Worm (Caenorhabditis elegans): ENCODE measurements around the gene srxa-6.

The srxa-6 gene

ce11 chrV:20727458-20727857, 7.3 kb upstream of the srxa-6 start:
- TF ChIP-seq nhr-67 (tag; optimal IDR thresholded peaks at IDR 0.05) = no peak

- TF ChIP-seq nhr-23 (tag; optimal IDR thresholded peaks at IDR 0.05) (peak; percentile 34), nhr-67 (tag; optimal IDR thresholded peaks at IDR 0.05) (no peak), ceh-16 (tag; optimal IDR thresholded peaks at IDR 0.05) (no peak), R02D3.7 (tag; optimal IDR thresholded peaks at IDR 0.05) (no peak), nhr-237 (tag; optimal IDR thresholded peaks at IDR 0.05) (no peak), hmg-11 (tag; optimal IDR thresholded peaks at IDR 0.05) (peak; percentile 61), zag-1 (tag; optimal IDR thresholded peaks at IDR 0.05) (no peak), unc-62 (GFP tag; optimal IDR thresholded peaks at IDR 0.05) (no peak), mml-1 (tag; optimal IDR thresholded peaks at IDR 0.05) (no peak), nhr-77 (tag; optimal IDR thresholded peaks at IDR 0.05) (no peak), nhr-11 (tag; optimal IDR thresholded peaks at IDR 0.05) (no peak), ceh-82 (tag; optimal IDR thresholded peaks at IDR 0.05) (no peak), lsy-12 (tag; optimal IDR thresholded peaks at IDR 0.05) (no peak), ZK546.5 (tag; optimal IDR thresholded peaks at IDR 0.05) (no peak), ztf-4 (tag; optimal IDR thresholded peaks at IDR 0.05) (no peak), elt-2 (tag; optimal IDR thresholded peaks at IDR 0.05) (peak; percentile 89), pqm-1 (tag; optimal IDR thresholded peaks at IDR 0.05) (peak; percentile 97), jun-1 (tag; optimal IDR thresholded peaks at IDR 0.05) (peak; percentile 71), ama-1 (optimal IDR thresholded peaks at IDR 0.05) (no peak), tbx-2 (tag; optimal IDR thresholded peaks at IDR 0.05) (no peak), snpc-4 (tag; optimal IDR thresholded peaks at IDR 0.05) (peak; percentile 53), egl-5 (tag; optimal IDR thresholded peaks at IDR 0.05) (peak; percentile 96), ceh-9 (tag; optimal IDR thresholded peaks at IDR 0.05) (no peak), unc-39 (tag; optimal IDR thresholded peaks at IDR 0.05) (no peak), nhr-25 (tag; optimal IDR thresholded peaks at IDR 0.05) (no peak), nfya-1 (tag; optimal IDR thresholded peaks at IDR 0.05; ENCODE audit: insufficient read depth) (peak; percentile 68), lin-15B (tag; optimal IDR thresholded peaks at IDR 0.05) (peak; percentile 12), ztf-11 (tag; optimal IDR thresholded peaks at IDR 0.05) (no peak), nhr-12 (tag; optimal IDR thresholded peaks at IDR 0.05) (no peak), elt-3 (tag; optimal IDR thresholded peaks at IDR 0.05) (no peak), nhr-76 (tag; optimal IDR thresholded peaks at IDR 0.05) (no peak), pha-4 (tag; optimal IDR thresholded peaks at IDR 0.05) (peak; percentile 97), daf-12 (tag; optimal IDR thresholded peaks at IDR 0.05) (no peak), fos-1 (tag; optimal IDR thresholded peaks at IDR 0.05) (no peak), fkh-2 (tag; optimal IDR thresholded peaks at IDR 0.05) (no peak), aly-2 (tag; optimal IDR thresholded peaks at IDR 0.05) (no peak), egl-27 (tag; optimal IDR thresholded peaks at IDR 0.05) (no peak), nhr-43 (tag; optimal IDR thresholded peaks at IDR 0.05; ENCODE audit: poor library complexity, severe bottlenecking) (no peak), sea-2 (GFP tag; optimal IDR thresholded peaks at IDR 0.05) (no peak), eor-1 (tag; optimal IDR thresholded peaks at IDR 0.05) (no peak), nhr-28 (tag; optimal IDR thresholded peaks at IDR 0.05) (no peak), elt-1 (tag; optimal IDR thresholded peaks at IDR 0.05) (no peak), skn-1 (tag; optimal IDR thresholded peaks at IDR 0.05) (no peak), fkh-10 (GFP tag; optimal IDR thresholded peaks at IDR 0.05) (peak; percentile 47), mdl-1 (tag; optimal IDR thresholded peaks at IDR 0.05) (peak; percentile 76), lin-39 (tag; optimal IDR thresholded peaks at IDR 0.05) (peak; percentile 38), ceh-28 (tag; optimal IDR thresholded peaks at IDR 0.05) (peak; percentile 70)
These were observed 5.9 kb upstream of the srxa-6 start, which contains the start of gene ipla-3 for ce11 chrV:20728763-20729350. ipla-3 (minus strand) TSS chrV:20729272.
